ENCODE assay signal across 1 fruit fly cellular context in genomic region chr3R:11209801-11210402, dm6.
A peak's percentile ranks its signal among the peaks of the same experiment; 100 is the strongest.
TF ChIP-seq lines count a peak whose summit lies in the region.

TSS of gene SdhC (minus strand) at chr3R:11209849.
TSS of gene Tctp (plus strand) at chr3R:11210247.

TF ChIP-seq in whole organism, embryonic, 481 proteins besides CTCF, POLR2A, EP300 and RAD21 (continued from another document and continues in another):
- peak; percentile 40 for TF ChIP-seq CG12942 (GFP tag; optimal IDR thresholded peaks at IDR 0.05; lab: Kevin White, UChicago)
- TF ChIP-seq Sox102F (GFP tag; optimal IDR thresholded peaks at IDR 0.05; lab: Kevin White, UChicago), result no peak
- peak; percentile 89 for TF ChIP-seq CG14710 (tag; optimal IDR thresholded peaks at IDR 0.05; lab: Kevin White, UChicago)
- no peak for TF ChIP-seq salm (tag; optimal IDR thresholded peaks at IDR 0.05; lab: Kevin White, UChicago)
- TF ChIP-seq HHEX (GFP tag; optimal IDR thresholded peaks at IDR 0.05; lab: Kevin White, UChicago), result no peak
- TF ChIP-seq CG14965 (GFP tag; optimal IDR thresholded peaks at IDR 0.05; lab: Kevin White, UChicago; ENCODE audit: borderline replicate concordance), result no peak
- no peak for TF ChIP-seq HLH4C (GFP tag; IDR thresholded peaks at IDR 0.05; lab: Robert Waterston, UW; ENCODE audit: partially characterized antibody)
- no peak for TF ChIP-seq corto (GFP tag; optimal IDR thresholded peaks at IDR 0.05; lab: Kevin White, UChicago)
- TF ChIP-seq CG42726 (GFP tag; IDR thresholded peaks at IDR 0.05; lab: Robert Waterston, UW; ENCODE audit: partially characterized antibody), result peak; percentile 57; the same call in 1 of the 2 replicates
- peak; percentile 89 for TF ChIP-seq Med (GFP tag; lab: Kevin White, UChicago)
- peak; percentile 20 for TF ChIP-seq CG18619 (GFP tag; optimal IDR thresholded peaks at IDR 0.05; lab: Kevin White, UChicago)
- TF ChIP-seq NK7.1 (GFP tag; optimal IDR thresholded peaks at IDR 0.05; lab: Kevin White, UChicago), result no peak
- TF ChIP-seq CG8388 (GFP tag; optimal IDR thresholded peaks at IDR 0.05; lab: Kevin White, UChicago), result peak; percentile 15
- TF ChIP-seq CG7963 (GFP tag; IDR thresholded peaks at IDR 0.05; lab: Robert Waterston, UW; ENCODE audit: partially characterized antibody), result no peak
- no peak for TF ChIP-seq CG14860 (GFP tag; IDR thresholded peaks at IDR 0.05; lab: Robert Waterston, UW; ENCODE audit: partially characterized antibody)
- TF ChIP-seq E2f1 (GFP tag; IDR thresholded peaks at IDR 0.05; lab: Robert Waterston, UW), result no peak
- no peak for TF ChIP-seq CG6683 (GFP tag; optimal IDR thresholded peaks at IDR 0.05; lab: Kevin White, UChicago)
- peak; percentile 9 for TF ChIP-seq nerfin-1 (tag; optimal IDR thresholded peaks at IDR 0.05; lab: Kevin White, UChicago)
- peak in 1 of 3 experiments; percentile 59 for TF ChIP-seq lola (GFP tag; optimal IDR thresholded peaks at IDR 0.05; lab: Kevin White, UChicago)
- no peak for TF ChIP-seq CG16779 (GFP tag; IDR thresholded peaks at IDR 0.05; lab: Robert Waterston, UW)
- peak; percentile 27 for TF ChIP-seq pfk (GFP tag; optimal IDR thresholded peaks at IDR 0.05; lab: Kevin White, UChicago)
- TF ChIP-seq CrebB (tag; optimal IDR thresholded peaks at IDR 0.05; lab: Kevin White, UChicago), result no peak
- TF ChIP-seq onecut (GFP tag; IDR thresholded peaks at IDR 0.05; lab: Robert Waterston, UW), result peak; percentile 70
- peak; percentile 34 for TF ChIP-seq HmgD (GFP tag; optimal IDR thresholded peaks at IDR 0.05; lab: Kevin White, UChicago)
- TF ChIP-seq CG6689 (GFP tag; IDR thresholded peaks at IDR 0.05; lab: Robert Waterston, UW), result no peak
- no peak for TF ChIP-seq Aef1 (GFP tag; IDR thresholded peaks at IDR 0.05; lab: Robert Waterston, UW)
- TF ChIP-seq ttk (GFP tag; IDR thresholded peaks at IDR 0.05; lab: Robert Waterston, UW), result no peak
- TF ChIP-seq Nf-YA (GFP tag; IDR thresholded peaks at IDR 0.05; lab: Robert Waterston, UW), result no peak
- TF ChIP-seq az2 (GFP tag; optimal IDR thresholded peaks at IDR 0.05; lab: Kevin White, UChicago), result peak; percentile 46
- no peak for TF ChIP-seq CG4360 (GFP tag; IDR thresholded peaks at IDR 0.05; lab: Robert Waterston, UW)
- 0 out of 2 replicates have a peak, but pooled peaks have one; percentile 4 for TF ChIP-seq sna (GFP tag; IDR thresholded peaks at IDR 0.05; lab: Robert Waterston, UW; ENCODE audit: partially characterized antibody)
- no peak for TF ChIP-seq sim (GFP tag; IDR thresholded peaks at IDR 0.05; lab: Robert Waterston, UW)
- TF ChIP-seq NC2β (GFP tag; optimal IDR thresholded peaks at IDR 0.05; lab: Kevin White, UChicago), result peak; percentile 30
- TF ChIP-seq odd (GFP tag; optimal IDR thresholded peaks at IDR 0.05; lab: Kevin White, UChicago), result peak; percentile 5
- peak; percentile 40 for TF ChIP-seq CG13123 (GFP tag; optimal IDR thresholded peaks at IDR 0.05; lab: Kevin White, UChicago)
- peak; percentile 33 for TF ChIP-seq CG7556 (GFP tag; optimal IDR thresholded peaks at IDR 0.05; lab: Kevin White, UChicago)
- no peak for TF ChIP-seq sr (GFP tag; IDR thresholded peaks at IDR 0.05; lab: Robert Waterston, UW)
- peak; percentile 45 for TF ChIP-seq gsb-n (tag; optimal IDR thresholded peaks at IDR 0.05; lab: Kevin White, UChicago)
- no peak for TF ChIP-seq CG15479 (GFP tag; optimal IDR thresholded peaks at IDR 0.05; lab: Kevin White, UChicago)
- TF ChIP-seq CG10431 (GFP tag; optimal IDR thresholded peaks at IDR 0.05; lab: Kevin White, UChicago), result peak; percentile 9
- TF ChIP-seq CG31388 (GFP tag; optimal IDR thresholded peaks at IDR 0.05; lab: Kevin White, UChicago), result no peak
- TF ChIP-seq CG11504 (tag; optimal IDR thresholded peaks at IDR 0.05; lab: Kevin White, UChicago), result peak; percentile 60
- no peak for TF ChIP-seq CG12219 (GFP tag; optimal IDR thresholded peaks at IDR 0.05; lab: Kevin White, UChicago)
- no peak for TF ChIP-seq CkIIα-i1 (GFP tag; IDR thresholded peaks at IDR 0.05; lab: Robert Waterston, UW)
- TF ChIP-seq CG1603 (tag; optimal IDR thresholded peaks at IDR 0.05; lab: Kevin White, UChicago), result peak; percentile 36
- TF ChIP-seq Usf (GFP tag; optimal IDR thresholded peaks at IDR 0.05; lab: Kevin White, UChicago), result no peak
- peak; percentile 54 for TF ChIP-seq sug (tag; optimal IDR thresholded peaks at IDR 0.05; lab: Kevin White, UChicago)
- TF ChIP-seq nau (GFP tag; optimal IDR thresholded peaks at IDR 0.05; lab: Kevin White, UChicago), result no peak
- no peak for TF ChIP-seq Fer2 (tag; optimal IDR thresholded peaks at IDR 0.05; lab: Kevin White, UChicago)
- peak; percentile 63 for TF ChIP-seq CG13287 (GFP tag; IDR thresholded peaks at IDR 0.05; lab: Robert Waterston, UW; ENCODE audit: partially characterized antibody)
- no peak for TF ChIP-seq pnt (GFP tag; optimal IDR thresholded peaks at IDR 0.05; lab: Kevin White, UChicago)
- TF ChIP-seq rib (GFP tag; IDR thresholded peaks at IDR 0.05; lab: Robert Waterston, UW), result peak; percentile 74; the same call in 1 of the 2 replicates
- TF ChIP-seq ap (GFP tag; IDR thresholded peaks at IDR 0.05; lab: Robert Waterston, UW), result no peak
- peak; percentile 41 for TF ChIP-seq run (tag; optimal IDR thresholded peaks at IDR 0.05; lab: Kevin White, UChicago)
- TF ChIP-seq CG10321 (GFP tag; IDR thresholded peaks at IDR 0.05; lab: Robert Waterston, UW), result peak; percentile 8; the same call in 1 of the 2 replicates
- TF ChIP-seq usp (GFP tag; optimal IDR thresholded peaks at IDR 0.05; lab: Kevin White, UChicago), result no peak
- TF ChIP-seq D (optimal IDR thresholded peaks at IDR 0.05; lab: Kevin White, UChicago), result no peak
- no peak for TF ChIP-seq D (GFP tag; optimal IDR thresholded peaks at IDR 0.05; lab: Kevin White, UChicago)
- TF ChIP-seq gem (tag; optimal IDR thresholded peaks at IDR 0.05; lab: Kevin White, UChicago), result peak; percentile 62
- TF ChIP-seq kah (GFP tag; optimal IDR thresholded peaks at IDR 0.05; lab: Kevin White, UChicago), result peak; percentile 13
- TF ChIP-seq tgo (GFP tag; IDR thresholded peaks at IDR 0.05; lab: Robert Waterston, UW), result no peak
- no peak for TF ChIP-seq abd-A (tag; optimal IDR thresholded peaks at IDR 0.05; lab: Kevin White, UChicago)
- no peak for TF ChIP-seq Tbp (GFP tag; optimal IDR thresholded peaks at IDR 0.05; lab: Kevin White, UChicago)
- TF ChIP-seq en (GFP tag; optimal IDR thresholded peaks at IDR 0.05; lab: Kevin White, UChicago), result no peak
- TF ChIP-seq CG16815 (GFP tag; optimal IDR thresholded peaks at IDR 0.05; lab: Kevin White, UChicago), result no peak
- TF ChIP-seq CG8089 (GFP tag; optimal IDR thresholded peaks at IDR 0.05; lab: Kevin White, UChicago), result no peak
- TF ChIP-seq Atf6 (GFP tag; IDR thresholded peaks at IDR 0.05; lab: Robert Waterston, UW), result no peak
- TF ChIP-seq CG8765 (GFP tag; IDR thresholded peaks at IDR 0.05; lab: Robert Waterston, UW), result no peak
- TF ChIP-seq tin (GFP tag; optimal IDR thresholded peaks at IDR 0.05; lab: Kevin White, UChicago), result peak; percentile 49
- TF ChIP-seq CG12104 (GFP tag; optimal IDR thresholded peaks at IDR 0.05; lab: Kevin White, UChicago), result peak; percentile 40
- TF ChIP-seq CG12071 (GFP tag; optimal IDR thresholded peaks at IDR 0.05; lab: Kevin White, UChicago), result no peak
- peak; percentile 62 for TF ChIP-seq CG18262 (tag; optimal IDR thresholded peaks at IDR 0.05; lab: Kevin White, UChicago)
- no peak for TF ChIP-seq Hr78 (GFP tag; optimal IDR thresholded peaks at IDR 0.05; lab: Kevin White, UChicago)
- TF ChIP-seq Hr39 (optimal IDR thresholded peaks at IDR 0.05; lab: Kevin White, UChicago), result no peak
- TF ChIP-seq Eip74EF (GFP tag; optimal IDR thresholded peaks at IDR 0.05; lab: Kevin White, UChicago), result peak in 1 of 2 experiments; percentile 35
- peak; percentile 36 for TF ChIP-seq CG9437 (GFP tag; optimal IDR thresholded peaks at IDR 0.05; lab: Kevin White, UChicago)
- peak; percentile 46 for TF ChIP-seq CG12299 (tag; optimal IDR thresholded peaks at IDR 0.05; lab: Kevin White, UChicago)
- TF ChIP-seq bowl (GFP tag; IDR thresholded peaks at IDR 0.05; lab: Robert Waterston, UW), result no peak
- no peak for TF ChIP-seq org-1 (GFP tag; optimal IDR thresholded peaks at IDR 0.05; lab: Kevin White, UChicago)
- peak; percentile 6 for TF ChIP-seq CG17802 (tag; optimal IDR thresholded peaks at IDR 0.05; lab: Kevin White, UChicago)
- TF ChIP-seq CG9609 (GFP tag; optimal IDR thresholded peaks at IDR 0.05; lab: Kevin White, UChicago), result no peak
- TF ChIP-seq ken (GFP tag; IDR thresholded peaks at IDR 0.05; lab: Robert Waterston, UW), result no peak
- TF ChIP-seq Hr3 (GFP tag; optimal IDR thresholded peaks at IDR 0.05; lab: Kevin White, UChicago), result peak; percentile 41
- TF ChIP-seq Dll (GFP tag; IDR thresholded peaks at IDR 0.05; lab: Robert Waterston, UW; ENCODE audit: partially characterized antibody), result peak; percentile 61; the same call in 3 of the 4 replicates
- TF ChIP-seq CG16813 (GFP tag; IDR thresholded peaks at IDR 0.05; lab: Robert Waterston, UW; ENCODE audit: partially characterized antibody), result peak; percentile 20; the same call in 1 of the 3 replicates
- TF ChIP-seq Abd-B (GFP tag; optimal IDR thresholded peaks at IDR 0.05; lab: Kevin White, UChicago), result peak; percentile 46
- no peak for TF ChIP-seq CG17912 (GFP tag; optimal IDR thresholded peaks at IDR 0.05; lab: Kevin White, UChicago)
- TF ChIP-seq br (optimal IDR thresholded peaks at IDR 0.05; lab: Kevin White, UChicago), result no peak
- TF ChIP-seq zen2 (GFP tag; IDR thresholded peaks at IDR 0.05; lab: Robert Waterston, UW; ENCODE audit: partially characterized antibody), result no peak
- TF ChIP-seq ab (GFP tag; optimal IDR thresholded peaks at IDR 0.05; lab: Kevin White, UChicago), result peak; percentile 1
- peak; percentile 43 for TF ChIP-seq CG13624 (GFP tag; optimal IDR thresholded peaks at IDR 0.05; lab: Kevin White, UChicago)
- no peak for TF ChIP-seq fd3F (GFP tag; optimal IDR thresholded peaks at IDR 0.05; lab: Kevin White, UChicago)
- peak; percentile 6 for TF ChIP-seq CG1529 (GFP tag; optimal IDR thresholded peaks at IDR 0.05; lab: Kevin White, UChicago)
- TF ChIP-seq dmrt11E (tag; optimal IDR thresholded peaks at IDR 0.05; lab: Kevin White, UChicago), result peak; percentile 47
- peak in 1 of 2 experiments; percentile 2 for TF ChIP-seq Pdp1 (GFP tag; optimal IDR thresholded peaks at IDR 0.05; lab: Kevin White, UChicago)
- peak; percentile 62 for TF ChIP-seq CG9727 (GFP tag; optimal IDR thresholded peaks at IDR 0.05; lab: Kevin White, UChicago)
- TF ChIP-seq CG12391 (tag; optimal IDR thresholded peaks at IDR 0.05; lab: Kevin White, UChicago), result peak; percentile 77
- no peak for TF ChIP-seq BtbVII (GFP tag; optimal IDR thresholded peaks at IDR 0.05; lab: Kevin White, UChicago)
- TF ChIP-seq trh (GFP tag; optimal IDR thresholded peaks at IDR 0.05; lab: Kevin White, UChicago), result no peak
- peak; percentile 20 for TF ChIP-seq caup (GFP tag; optimal IDR thresholded peaks at IDR 0.05; lab: Kevin White, UChicago; ENCODE audit: severe bottlenecking)
- TF ChIP-seq Spps (tag; optimal IDR thresholded peaks at IDR 0.05; lab: Kevin White, UChicago), result no peak
- TF ChIP-seq Ptx1 (GFP tag; IDR thresholded peaks at IDR 0.05; lab: Robert Waterston, UW), result no peak
- TF ChIP-seq Awh (GFP tag; IDR thresholded peaks at IDR 0.05; lab: Robert Waterston, UW), result 0 out of 2 replicates have a peak, but pooled peaks have one; percentile 26
- no peak for TF ChIP-seq gce (GFP tag; IDR thresholded peaks at IDR 0.05; lab: Robert Waterston, UW)
- TF ChIP-seq H15 (GFP tag; IDR thresholded peaks at IDR 0.05; lab: Robert Waterston, UW), result no peak
- TF ChIP-seq Opbp (GFP tag; IDR thresholded peaks at IDR 0.05; lab: Robert Waterston, UW; ENCODE audit: partially characterized antibody), result no peak
- TF ChIP-seq CG11696 (GFP tag; IDR thresholded peaks at IDR 0.05; lab: Robert Waterston, UW), result no peak
- no peak for TF ChIP-seq hb (GFP tag; IDR thresholded peaks at IDR 0.05; lab: Robert Waterston, UW; ENCODE audit: partially characterized antibody)
- peak; percentile 38 for TF ChIP-seq Six4 (GFP tag; optimal IDR thresholded peaks at IDR 0.05; lab: Kevin White, UChicago)
- peak; percentile 62 for TF ChIP-seq Meics (GFP tag; optimal IDR thresholded peaks at IDR 0.05; lab: Kevin White, UChicago)
- TF ChIP-seq pan (optimal IDR thresholded peaks at IDR 0.05; lab: Kevin White, UChicago), result no peak
- peak in 1 of 2 experiments; percentile 29 for TF ChIP-seq pan (GFP tag; optimal IDR thresholded peaks at IDR 0.05 in 1 of 2, IDR thresholded peaks at IDR 0.05 in 1 of 2)
- peak; percentile 52 for TF ChIP-seq Dek (tag; optimal IDR thresholded peaks at IDR 0.05; lab: Kevin White, UChicago)
- TF ChIP-seq disco-r (GFP tag; optimal IDR thresholded peaks at IDR 0.05; lab: Kevin White, UChicago), result no peak
- 0 out of 2 replicates have a peak, but pooled peaks have one; percentile 18 for TF ChIP-seq E2f2 (GFP tag; IDR thresholded peaks at IDR 0.05; lab: Robert Waterston, UW)
- no peak for TF ChIP-seq Hey (tag; optimal IDR thresholded peaks at IDR 0.05; lab: Kevin White, UChicago)
- TF ChIP-seq CG7745 (tag; optimal IDR thresholded peaks at IDR 0.05; lab: Kevin White, UChicago), result no peak
- peak; percentile 32; the same call in 1 of the 3 replicates for TF ChIP-seq CG34224 (GFP tag; IDR thresholded peaks at IDR 0.05; lab: Robert Waterston, UW; ENCODE audit: partially characterized antibody)
- TF ChIP-seq Side (GFP tag; optimal IDR thresholded peaks at IDR 0.05; lab: Kevin White, UChicago), result no peak
- no peak for TF ChIP-seq dati (GFP tag; IDR thresholded peaks at IDR 0.05; lab: Robert Waterston, UW)
- TF ChIP-seq CG30403 (GFP tag; optimal IDR thresholded peaks at IDR 0.05; lab: Kevin White, UChicago), result peak; percentile 76
- peak; percentile 73 for TF ChIP-seq nom (GFP tag; optimal IDR thresholded peaks at IDR 0.05; lab: Kevin White, UChicago)
- TF ChIP-seq Asciz (GFP tag; optimal IDR thresholded peaks at IDR 0.05; lab: Kevin White, UChicago), result no peak
- TF ChIP-seq Gsc (GFP tag; IDR thresholded peaks at IDR 0.05; lab: Robert Waterston, UW), result no peak
- TF ChIP-seq CG7271 (tag; optimal IDR thresholded peaks at IDR 0.05; lab: Kevin White, UChicago), result peak; percentile 26
- no peak for TF ChIP-seq z (GFP tag; IDR thresholded peaks at IDR 0.05; lab: Robert Waterston, UW)
- TF ChIP-seq psq (GFP tag; optimal IDR thresholded peaks at IDR 0.05; lab: Kevin White, UChicago), result no peak
- no peak for TF ChIP-seq CG3163 (GFP tag; optimal IDR thresholded peaks at IDR 0.05; lab: Kevin White, UChicago)
- TF ChIP-seq Gug (GFP tag; IDR thresholded peaks at IDR 0.05; lab: Robert Waterston, UW), result no peak; the same call in 3 of the 4 replicates
- TF ChIP-seq pzg (GFP tag; optimal IDR thresholded peaks at IDR 0.05; lab: Kevin White, UChicago), result peak; percentile 74
- no peak for TF ChIP-seq Oaz (GFP tag; IDR thresholded peaks at IDR 0.05; lab: Robert Waterston, UW)
- TF ChIP-seq al (GFP tag; IDR thresholded peaks at IDR 0.05; lab: Robert Waterston, UW), result no peak
